Fruit fly (Drosophila melanogaster) whole organism, pupa: Measurements from ENCODE around the gene Obp99b.

Source experiments
- CG10348 ChIP-seq: fragments of 200-800 bp; sonication (Bioruptor generic); IDR thresholded peaks from 2 replicates; pipeline ENCODE4 v1.3.6; 2022; ENCODE audit warnings: missing biosample characterization, missing genetic modification characterization
- CG12605 ChIP-seq: fragments of 200-800 bp; sonication (Bioruptor generic); IDR thresholded peaks from 2 replicates; pipeline ENCODE4 v1.3.6; 2022; ENCODE audit warnings: missing biosample characterization, missing genetic modification characterization
- CG13204 ChIP-seq: fragments of 200-800 bp; sonication (Bioruptor generic); optimal IDR thresholded peaks from 2 replicates; lab custom pipeline; 2018; ENCODE audit warnings: missing biosample characterization, mild to moderate bottlenecking, missing genetic modification characterization, moderate library complexity
- CG14655 ChIP-seq: fragments of 200-800 bp; sonication (Bioruptor generic); optimal IDR thresholded peaks from 3 replicates; lab custom pipeline; 2017; ENCODE audit warnings: mild to moderate bottlenecking, missing biosample characterization, missing genetic modification reagents, missing genetic modification characterization
- CG15710 ChIP-seq: fragments of 200-800 bp; sonication (Bioruptor generic); optimal IDR thresholded peaks from 2 replicates; lab custom pipeline; 2018; ENCODE audit warnings: missing biosample characterization, mild to moderate bottlenecking, missing genetic modification characterization, moderate library complexity
- CG17806 ChIP-seq: fragments of 200-800 bp; sonication (Bioruptor generic); optimal IDR thresholded peaks from 2 replicates; lab custom pipeline; 2018; ENCODE audit warnings: missing biosample characterization, mild to moderate bottlenecking, missing genetic modification characterization, moderate library complexity
- CG32121 ChIP-seq: fragments of 200-800 bp; sonication (Bioruptor generic); IDR thresholded peaks from 2 replicates; pipeline ENCODE4 v1.3.6; 2022; ENCODE audit warnings: missing biosample characterization, missing genetic modification characterization
- CG34367 ChIP-seq: fragments of 200-800 bp; sonication (Bioruptor generic); optimal IDR thresholded peaks from 2 replicates; lab custom pipeline; 2018; ENCODE audit warnings: missing biosample characterization, mild to moderate bottlenecking, missing genetic modification characterization
- CG4496 ChIP-seq: fragments of 200-800 bp; sonication (Bioruptor generic); IDR thresholded peaks from 3 replicates; pipeline ENCODE4 v1.3.6; 2022; ENCODE audit warnings: missing biosample characterization, missing genetic modification characterization
- CG8159 ChIP-seq: fragments of 200-800 bp; sonication (Bioruptor generic); optimal IDR thresholded peaks from 3 replicates; lab custom pipeline; 2018; ENCODE audit warnings: missing biosample characterization, mild to moderate bottlenecking, missing genetic modification characterization, moderate library complexity
- CG8301 ChIP-seq: fragments of 200-800 bp; sonication (Bioruptor generic); optimal IDR thresholded peaks from 2 replicates; lab custom pipeline; 2018; ENCODE audit warnings: missing biosample characterization, mild to moderate bottlenecking, missing genetic modification characterization
- CG9948 ChIP-seq: fragments of 200-800 bp; sonication (Bioruptor generic); optimal IDR thresholded peaks from 2 replicates; lab custom pipeline; 2018; ENCODE audit warnings: missing biosample characterization, mild to moderate bottlenecking, missing genetic modification characterization, moderate library complexity
- D1 ChIP-seq: fragments of 200-800 bp; sonication (Bioruptor generic); optimal IDR thresholded peaks from 2 replicates; lab custom pipeline; 2018; ENCODE audit warnings: missing biosample characterization, mild to moderate bottlenecking, missing genetic modification characterization, moderate library complexity
- EcR ChIP-seq: fragments of 200-800 bp; sonication (Bioruptor generic); optimal IDR thresholded peaks from 3 replicates; lab custom pipeline; 2019; ENCODE audit warnings: missing biosample characterization, missing genetic modification characterization, mild to moderate bottlenecking, moderate library complexity, missing genetic modification reagents
- Ets98B ChIP-seq: fragments of 200-800 bp; sonication (Bioruptor generic); IDR thresholded peaks from 2 replicates; pipeline ENCODE4 v1.3.6; 2022; ENCODE audit warnings: missing biosample characterization, missing genetic modification characterization
- Pif1A ChIP-seq: fragments of 200-800 bp; sonication (Bioruptor generic); optimal IDR thresholded peaks from 3 replicates; lab custom pipeline; 2016; ENCODE audit warnings: missing biosample characterization, missing genetic modification characterization
- Pif1B ChIP-seq: fragments of 200-800 bp; sonication (Bioruptor generic); optimal IDR thresholded peaks from 3 replicates; lab custom pipeline; 2016; ENCODE audit warnings: missing biosample characterization, missing genetic modification characterization
- Snoo ChIP-seq: fragments of 200-800 bp; sonication (Bioruptor generic); optimal IDR thresholded peaks from 3 replicates; lab custom pipeline; 2017; ENCODE audit warnings: missing biosample characterization, mild to moderate bottlenecking, missing genetic modification characterization, inconsistent platforms
- fd96Ca ChIP-seq: fragments of 200-800 bp; sonication (Bioruptor generic); IDR thresholded peaks from 3 replicates; pipeline ENCODE4 v1.3.6; 2022; ENCODE audit warnings: missing biosample characterization, missing genetic modification characterization
- gl ChIP-seq: fragments of 200-800 bp; sonication (Bioruptor generic); optimal IDR thresholded peaks from 2 replicates; lab custom pipeline; 2018; ENCODE audit warnings: missing biosample characterization, mild to moderate bottlenecking, missing genetic modification characterization
- rn ChIP-seq: fragments of 200-800 bp; sonication (Bioruptor generic); IDR thresholded peaks from 2 replicates; pipeline ENCODE4 v1.3.6; 2022; ENCODE audit warnings: missing biosample characterization, missing genetic modification characterization

Gene Obp99b

DNA sequence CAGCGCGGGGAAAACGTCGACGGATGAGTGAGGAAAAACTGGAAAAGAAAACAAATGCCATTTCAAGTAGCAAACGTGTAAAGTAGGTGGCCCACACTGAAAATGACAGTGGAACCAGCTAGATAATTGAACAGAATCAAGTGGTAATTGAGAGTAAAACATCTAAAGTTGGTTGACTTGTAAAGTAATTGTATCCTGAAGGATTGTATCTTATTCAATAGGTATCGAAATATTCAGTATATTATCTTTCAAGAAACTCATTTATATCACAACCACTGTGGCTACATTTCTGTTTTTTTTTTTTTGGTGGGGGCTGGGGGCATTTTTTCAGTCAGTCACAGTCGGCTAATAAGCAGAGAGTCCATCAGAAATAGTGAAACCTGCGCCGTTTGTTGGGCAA is 17.5 kb downstream of the Obp99b start:
- TF ChIP-seq Pif1A (no peak), CG9948 (tag; lab: Kevin White, UChicago) (no peak), CG15710 (tag; lab: Kevin White, UChicago) (no peak), CG14655 (GFP tag; lab: Kevin White, UChicago) (no peak), CG8159 (tag; lab: Kevin White, UChicago) (no peak), D1 (no peak), CG12605 (no peak), CG34367 (tag; lab: Kevin White, UChicago) (no peak), CG4496 (GFP tag; lab: Robert Waterston, UW) (peak; percentile 39; the same call in 1 of the 3 replicates), CG13204 (GFP tag; lab: Kevin White, UChicago) (no peak), Ets98B (GFP tag; lab: Robert Waterston, UW) (peak; percentile 58; the same call in 1 of the 2 replicates), fd96Ca (GFP tag; lab: Robert Waterston, UW) (no peak), CG8301 (tag; lab: Kevin White, UChicago) (no peak), EcR (GFP tag; lab: Kevin White, UChicago) (no peak), gl (tag; lab: Kevin White, UChicago) (no peak), CG32121 (GFP tag; lab: Robert Waterston, UW) (no peak)

DNA sequence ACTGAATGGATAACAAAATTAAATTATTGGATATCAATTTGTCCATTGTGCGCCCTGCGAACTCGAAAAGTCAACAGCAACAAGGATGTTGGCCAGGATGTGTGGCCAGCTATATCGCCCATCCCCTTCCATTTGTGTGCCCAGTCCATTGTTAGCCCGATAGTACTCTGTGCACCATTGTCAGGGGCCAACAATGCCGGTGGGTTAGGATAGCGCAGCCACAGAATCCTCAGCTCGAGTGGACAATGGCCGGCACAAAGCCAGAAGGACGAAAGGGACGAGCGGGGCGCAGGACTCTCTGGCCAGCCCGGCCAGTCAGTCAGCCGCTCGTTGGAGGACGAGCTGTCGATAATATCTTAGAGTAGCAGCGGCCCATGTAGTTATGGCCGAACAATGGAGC is 18.9 kb downstream of the Obp99b start:
- TF ChIP-seq CG13204 (GFP tag; lab: Kevin White, UChicago) (no peak), CG8301 (tag; lab: Kevin White, UChicago) (no peak), rn (GFP tag; lab: Robert Waterston, UW) (no peak), fd96Ca (GFP tag; lab: Robert Waterston, UW) (no peak), CG10348 (GFP tag; lab: Robert Waterston, UW) (no peak), gl (tag; lab: Kevin White, UChicago) (no peak), CG4496 (GFP tag; lab: Robert Waterston, UW) (no peak), CG8159 (tag; lab: Kevin White, UChicago) (no peak), CG12605 (no peak), Pif1A (no peak), Snoo (tag; lab: Kevin White, UChicago) (no peak), Ets98B (GFP tag; lab: Robert Waterston, UW) (no peak)

dm6 chr3R:29696359-29696758 is 20.3 kb downstream of the Obp99b start:
- TF ChIP-seq Pif1A (no peak), Ets98B (GFP tag; lab: Robert Waterston, UW) (no peak), Pif1B (no peak), D1 (no peak), rn (GFP tag; lab: Robert Waterston, UW) (no peak), CG4496 (GFP tag; lab: Robert Waterston, UW) (no peak), CG8301 (tag; lab: Kevin White, UChicago) (no peak), CG34367 (tag; lab: Kevin White, UChicago) (no peak), CG13204 (GFP tag; lab: Kevin White, UChicago) (no peak), CG15710 (tag; lab: Kevin White, UChicago) (no peak), EcR (GFP tag; lab: Kevin White, UChicago) (no peak), CG10348 (GFP tag; lab: Robert Waterston, UW) (no peak), CG17806 (tag; lab: Kevin White, UChicago) (no peak)

DNA sequence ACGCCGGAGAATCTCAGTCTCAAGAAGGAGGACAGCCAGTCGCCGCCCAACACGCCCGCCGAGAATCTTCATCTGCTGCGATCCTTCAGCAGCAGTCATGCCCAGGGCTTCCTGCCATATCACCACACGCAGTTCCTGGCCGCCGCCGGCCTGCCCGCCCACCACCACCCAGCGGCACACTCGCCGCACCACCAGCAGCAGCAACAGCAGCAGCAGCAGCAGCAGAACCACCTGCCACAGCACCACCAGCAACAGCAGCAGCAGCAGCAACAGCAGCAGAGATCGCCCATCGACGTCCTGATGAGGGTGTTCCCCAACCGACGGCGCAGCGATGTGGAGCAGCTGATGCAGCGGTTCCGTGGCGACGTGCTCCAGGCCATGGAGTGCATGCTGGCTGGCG is 21.0 kb downstream of the Obp99b start:
- no peak for TF ChIP-seq Pif1A
- no peak for TF ChIP-seq CG8159 (tag; lab: Kevin White, UChicago)
- no peak for TF ChIP-seq D1
- no peak for TF ChIP-seq CG15710 (tag; lab: Kevin White, UChicago)
- TF ChIP-seq CG13204 (GFP tag; lab: Kevin White, UChicago) = no peak
- TF ChIP-seq CG8301 (tag; lab: Kevin White, UChicago) = no peak
- no peak for TF ChIP-seq EcR (GFP tag; lab: Kevin White, UChicago)
- no peak for TF ChIP-seq Ets98B (GFP tag; lab: Robert Waterston, UW)
- TF ChIP-seq, all 21 proteins: peak for 0

dm6 chr3R:29692009-29692641 is 24.6 kb downstream of the Obp99b start, which contains the start of gene dmrt99B:
TSS of gene dmrt99B (plus strand) at chr3R:29692591.
- TF ChIP-seq CG34367 (tag; lab: Kevin White, UChicago) = no peak
- TF ChIP-seq CG8301 (tag; lab: Kevin White, UChicago) = no peak
- TF ChIP-seq CG14655 (GFP tag; lab: Kevin White, UChicago) = no peak
- TF ChIP-seq CG32121 (GFP tag; lab: Robert Waterston, UW) = no peak
- no peak for TF ChIP-seq Pif1A
- TF ChIP-seq CG4496 (GFP tag; lab: Robert Waterston, UW) = no peak
- no peak for TF ChIP-seq Ets98B (GFP tag; lab: Robert Waterston, UW)

- no peak for TF ChIP-seq CG32121 (GFP tag; lab: Robert Waterston, UW)
- no peak for TF ChIP-seq CG8301 (tag; lab: Kevin White, UChicago)
- TF ChIP-seq CG4496 (GFP tag; lab: Robert Waterston, UW) = peak; percentile 47; the same call in 1 of the 3 replicates
- TF ChIP-seq D1 = no peak
- TF ChIP-seq Ets98B (GFP tag; lab: Robert Waterston, UW) = no peak
- peak; percentile 10; the same call in 1 of the 3 replicates for TF ChIP-seq fd96Ca (GFP tag; lab: Robert Waterston, UW)
Observed at dm6 chr3R:29690960-29691527, 25.7 kb downstream of the Obp99b start.
